Fruit fly (Drosophila melanogaster): ENCODE measurements around the gene H.

- TF ChIP-seq Abd-B (GFP tag; optimal IDR thresholded peaks at IDR 0.05) (no peak), OdsH (GFP tag; optimal IDR thresholded peaks at IDR 0.05) (no peak), br (GFP tag; optimal IDR thresholded peaks at IDR 0.05) (no peak), sage (GFP tag; optimal IDR thresholded peaks at IDR 0.05) (no peak), psq (GFP tag; optimal IDR thresholded peaks at IDR 0.05) (no peak), CrebA (GFP tag; optimal IDR thresholded peaks at IDR 0.05; ENCODE audit: borderline replicate concordance) (no peak), Jra (GFP tag; optimal IDR thresholded peaks at IDR 0.05) (no peak), CG32264 (GFP tag; optimal IDR thresholded peaks at IDR 0.05) (no peak), usp (GFP tag; optimal IDR thresholded peaks at IDR 0.05) (no peak), brk (GFP tag; optimal IDR thresholded peaks at IDR 0.05) (no peak), GATAd (GFP tag; optimal IDR thresholded peaks at IDR 0.05) (no peak), woc (GFP tag; optimal IDR thresholded peaks at IDR 0.05) (no peak)
Observed at dm6 chr3R:20635735-20636134, 14.0 kb downstream of the H start.

Measured in whole organism, wandering third instar larva.